Fruit fly (Drosophila melanogaster) whole organism, embryonic: ENCODE results near the gene Usp5.

Experiments used
- CG2889 ChIP-seq: fragments of 200-800 bp; sonication (Bioruptor generic); IDR thresholded peaks from 3 replicates; pipeline ENCODE4 v1.3.6; 2022; ENCODE audit warnings: missing biosample characterization, missing genetic modification characterization
- CG3065 ChIP-seq: fragments of 200-800 bp; sonication (Bioruptor generic); optimal IDR thresholded peaks from 2 replicates; lab custom pipeline; 2016; ENCODE audit warnings: missing biosample characterization, missing genetic modification characterization
- Dip3 ChIP-seq: fragments of 200-800 bp; sonication (Bioruptor generic); optimal IDR thresholded peaks from 3 replicates; lab custom pipeline; 2016; ENCODE audit warnings: missing biosample characterization, missing genetic modification characterization
- E2f2 ChIP-seq: fragments of 200-800 bp; sonication (Bioruptor generic); IDR thresholded peaks from 2 replicates; pipeline ENCODE4 v1.3.6; 2022; ENCODE audit warnings: missing biosample characterization, missing genetic modification characterization
- da ChIP-seq: fragments of 200-800 bp; sonication (Bioruptor generic); optimal IDR thresholded peaks from 2 replicates; lab custom pipeline; 2016; ENCODE audit warnings: missing biosample characterization, missing genetic modification characterization
- dmrt11E ChIP-seq: fragments of 200-800 bp; sonication (Bioruptor generic); optimal IDR thresholded peaks from 3 replicates; lab custom pipeline; 2018; ENCODE audit warnings: missing biosample characterization, mild to moderate bottlenecking, missing genetic modification characterization, moderate library complexity
- sd ChIP-seq: fragments of 200-800 bp; sonication (Bioruptor generic); optimal IDR thresholded peaks from 3 replicates; lab custom pipeline; 2018; ENCODE audit warnings: missing biosample characterization, mild to moderate bottlenecking, missing genetic modification characterization, moderate library complexity

dm6 chr3L:3124939-3125648, 23.1 kb downstream of the Usp5 start:
- no peak for TF ChIP-seq E2f2 (GFP tag; lab: Robert Waterston, UW)
- no peak for TF ChIP-seq da (GFP tag; lab: Kevin White, UChicago)
- no peak for TF ChIP-seq dmrt11E (tag; lab: Kevin White, UChicago)
- no peak for TF ChIP-seq Dip3 (GFP tag; lab: Kevin White, UChicago)
- no peak for TF ChIP-seq CG2889 (GFP tag; lab: Robert Waterston, UW)
- TF ChIP-seq sd (tag; lab: Kevin White, UChicago): peak; percentile 19
- no peak for TF ChIP-seq CG3065 (GFP tag; lab: Kevin White, UChicago)
